Fruit fly (Drosophila melanogaster): ENCODE data around the gene ATPsyndelta.

dm6 chrX:10244763-10245162, 32.0 kb downstream of the ATPsyndelta start:
- no peak for TF ChIP-seq CG8478 (optimal IDR thresholded peaks at IDR 0.05)
- TF ChIP-seq CTCF (optimal IDR thresholded peaks at IDR 0.05), result no peak
